Fruit fly (Drosophila melanogaster): ENCODE measurements around the gene CG7304.

DNA sequence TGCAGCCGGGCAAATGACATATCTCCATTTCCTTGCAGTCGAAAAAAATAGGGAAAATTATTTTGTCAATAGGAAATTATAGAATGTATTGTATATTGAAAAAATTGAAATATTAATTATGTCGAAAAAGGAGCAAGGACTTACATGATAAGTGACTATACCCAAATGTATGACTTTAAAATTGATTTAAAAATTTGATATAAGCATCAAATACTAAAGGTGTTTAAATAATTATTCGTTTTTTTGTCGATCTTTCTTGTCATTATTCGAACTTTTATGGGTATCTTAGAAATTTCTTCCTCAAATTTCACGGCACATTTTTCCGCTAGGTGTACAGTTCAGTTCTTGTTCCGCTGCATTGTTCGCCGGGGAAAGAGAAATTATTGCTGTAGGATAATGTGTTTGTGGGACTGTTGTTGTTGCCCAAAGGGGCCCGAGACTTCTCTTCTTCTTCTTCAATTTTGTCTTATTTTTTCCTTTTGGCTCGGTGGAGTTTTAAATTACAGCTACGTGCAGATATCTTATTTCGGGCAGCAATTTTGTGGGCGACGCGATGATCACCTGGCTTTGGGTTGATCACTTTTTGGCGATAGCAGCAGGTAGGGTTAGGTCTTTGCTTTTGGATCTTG lies 20.9 kb downstream of the CG7304 start:
- TF ChIP-seq Sin3A (optimal IDR thresholded peaks at IDR 0.05) (no peak), Myc (optimal IDR thresholded peaks at IDR 0.05) (no peak), h (optimal IDR thresholded peaks at IDR 0.05) (no peak)

Data from Kc167 (cell line).